Worm (Caenorhabditis elegans) whole organism, young adult: ENCODE data around the gene sel-10.
A peak's percentile ranks its signal among the peaks of the same experiment; 100 is the strongest.

Experiments used
- B0019.2 ChIP-seq: fragments of 200-800 bp; sonication (Bioruptor generic); conservative IDR thresholded peaks from 2 replicates; pipeline ENCODE4 v1.3.6; 2022; ENCODE audit warnings: missing genetic modification reagents, missing genetic modification characterization, missing compliant biosample characterization
- C17E4.6 ChIP-seq: fragments of 200-800 bp; sonication (Bioruptor generic); IDR thresholded peaks from 2 replicates; pipeline ENCODE4 v1.3.6; 2022; ENCODE audit warnings: missing genetic modification reagents, missing genetic modification characterization, missing compliant biosample characterization
- F10E7.11 ChIP-seq: sonication (generic microtip); optimal IDR thresholded peaks from 2 replicates; lab custom pipeline; 2017; ENCODE audit warnings: mild to moderate bottlenecking, missing genetic modification characterization, moderate library complexity, missing compliant biosample characterization
- F57C9.4 ChIP-seq: sonication (generic microtip); optimal IDR thresholded peaks from 2 replicates; lab custom pipeline; 2017; ENCODE audit warnings: mild to moderate bottlenecking, missing genetic modification characterization, missing compliant biosample characterization
- Y95B8A.8 ChIP-seq: fragments of 200-800 bp; sonication (Bioruptor generic); IDR thresholded peaks from 2 replicates; pipeline ENCODE4 v1.3.6; 2022; ENCODE audit warnings: missing genetic modification reagents, missing genetic modification characterization, missing compliant biosample characterization
- ZK185.1 ChIP-seq: sonication (generic microtip); optimal IDR thresholded peaks from 2 replicates; lab custom pipeline; 2016; ENCODE audit warnings: mild to moderate bottlenecking, missing genetic modification characterization, missing compliant biosample characterization; ENCODE audit not compliant: poor library complexity, severe bottlenecking
- ama-1 ChIP-seq, 3 experiments: fragments of 150-350 bp in 1 of 3; sonication (generic microtip) in 2 of 3; optimal IDR thresholded peaks; 2 replicates each; lab custom pipeline; 2014 to 2018; ENCODE audit warnings: missing biosample characterization in 2 of 3, missing genetic modification characterization in 2 of 3, missing genetic modification reagents in 2 of 3
- cebp-1 ChIP-seq, 2 experiments: fragments of 200-800 bp in 1 of 2; sonication (Bioruptor generic) in 1 of 2; sonication (generic microtip) in 1 of 2; IDR thresholded peaks in 1 of 2; optimal IDR thresholded peaks in 1 of 2; 2 replicates each; pipeline versions ENCODE4 v1.3.6 to Lab custom; 2017 to 2022; ENCODE audit warnings: missing compliant biosample characterization in 2 of 2, missing genetic modification characterization in 2 of 2, mild to moderate bottlenecking in 1 of 2, missing genetic modification reagents in 1 of 2, moderate library complexity in 1 of 2
- cebp-2 ChIP-seq: fragments of 200-800 bp; sonication (Bioruptor generic); IDR thresholded peaks from 2 replicates; pipeline ENCODE4 v1.3.6; 2022; ENCODE audit warnings: missing genetic modification characterization, missing compliant biosample characterization
- ceh-91 ChIP-seq: fragments of 200-800 bp; sonication (Bioruptor generic); IDR thresholded peaks from 2 replicates; pipeline ENCODE4 v1.3.6; 2022; ENCODE audit warnings: missing genetic modification reagents, missing genetic modification characterization, missing compliant biosample characterization
- die-1 ChIP-seq: sonication (generic microtip); optimal IDR thresholded peaks from 2 replicates; lab custom pipeline; 2016; ENCODE audit warnings: missing genotype, mild to moderate bottlenecking, missing genetic modification characterization, missing compliant biosample characterization
- dox-1 ChIP-seq: fragments of 200-800 bp; sonication (Bioruptor generic); IDR thresholded peaks from 2 replicates; pipeline ENCODE4 v1.3.6; 2022; ENCODE audit warnings: missing genetic modification reagents, missing genetic modification characterization, missing compliant biosample characterization
- ekl-4 ChIP-seq: fragments of 200-800 bp; sonication (Bioruptor generic); IDR thresholded peaks from 2 replicates; pipeline ENCODE4 v1.3.6; 2022; ENCODE audit warnings: missing genetic modification reagents, missing genetic modification characterization, missing compliant biosample characterization
- ets-4 ChIP-seq: fragments of 200-800 bp; sonication (Bioruptor generic); optimal IDR thresholded peaks from 2 replicates; lab custom pipeline; 2018; ENCODE audit warnings: mild to moderate bottlenecking, missing genetic modification characterization, missing compliant biosample characterization
- hrde-1 ChIP-seq: sonication (generic microtip); optimal IDR thresholded peaks from 2 replicates; lab custom pipeline; 2016; ENCODE audit warnings: missing genetic modification characterization, mild to moderate bottlenecking, missing compliant biosample characterization, moderate library complexity, missing genotype, missing genetic modification reagents, borderline replicate concordance
- let-607 ChIP-seq, 2 experiments: fragments of 200-800 bp in 1 of 2; sonication (Bioruptor generic) in 1 of 2; sonication (generic microtip) in 1 of 2; optimal IDR thresholded peaks; 2 replicates each; lab custom pipeline; 2016 to 2018; ENCODE audit warnings: mild to moderate bottlenecking in 2 of 2, missing compliant biosample characterization in 2 of 2, missing genetic modification characterization in 2 of 2, moderate library complexity in 2 of 2, missing genotype in 1 of 2
- lir-1 ChIP-seq: fragments of 200-800 bp; sonication (Bioruptor generic); conservative IDR thresholded peaks from 2 replicates; pipeline ENCODE4 v1.3.6; 2022; ENCODE audit warnings: missing genetic modification reagents, missing genetic modification characterization, missing compliant biosample characterization
- lsl-1 ChIP-seq: fragments of 200-800 bp; sonication (Bioruptor generic); optimal IDR thresholded peaks from 2 replicates; lab custom pipeline; 2018; ENCODE audit warnings: mild to moderate bottlenecking, missing genetic modification characterization, moderate library complexity, missing compliant biosample characterization
- lsy-27 ChIP-seq: sonication (generic microtip); optimal IDR thresholded peaks from 2 replicates; lab custom pipeline; 2017; ENCODE audit warnings: missing genetic modification characterization, mild to moderate bottlenecking, missing compliant biosample characterization, antibody characterized with exemption, missing genotype, borderline replicate concordance; ENCODE audit not compliant: insufficient read depth
- madf-10 ChIP-seq: sonication (generic microtip); optimal IDR thresholded peaks from 2 replicates; lab custom pipeline; 2016; ENCODE audit warnings: mild to moderate bottlenecking, missing genetic modification characterization, missing compliant biosample characterization
- madf-3 ChIP-seq: fragments of 200-800 bp; sonication (Bioruptor generic); IDR thresholded peaks from 2 replicates; pipeline ENCODE4 v1.3.6; 2022; ENCODE audit warnings: missing genetic modification reagents, missing genetic modification characterization, missing compliant biosample characterization
- madf-6 ChIP-seq: fragments of 200-800 bp; sonication (Bioruptor generic); IDR thresholded peaks from 2 replicates; pipeline ENCODE4 v1.3.6; 2022; ENCODE audit warnings: missing genetic modification reagents, missing genetic modification characterization, missing compliant biosample characterization
- madf-8 ChIP-seq: fragments of 200-800 bp; sonication (Bioruptor generic); conservative IDR thresholded peaks from 2 replicates; pipeline ENCODE4 v1.3.6; 2022; ENCODE audit warnings: missing genetic modification reagents, missing genetic modification characterization, missing compliant biosample characterization
- mes-4 ChIP-seq: sonication (generic microtip); optimal IDR thresholded peaks from 2 replicates; lab custom pipeline; 2016; ENCODE audit warnings: missing genotype, missing genetic modification characterization, missing compliant biosample characterization
- nhr-80 ChIP-seq: sonication (generic microtip); optimal IDR thresholded peaks from 2 replicates; lab custom pipeline; 2016; ENCODE audit warnings: missing genetic modification characterization, missing compliant biosample characterization
- nhr-90 ChIP-seq: sonication (generic microtip); optimal IDR thresholded peaks from 2 replicates; lab custom pipeline; 2016; ENCODE audit warnings: missing genotype, mild to moderate bottlenecking, missing genetic modification characterization, missing compliant biosample characterization
- pbrm-1 ChIP-seq: fragments of 200-800 bp; sonication (Bioruptor generic); IDR thresholded peaks from 2 replicates; pipeline ENCODE4 v1.3.6; 2022; ENCODE audit warnings: missing genetic modification reagents, missing genetic modification characterization, missing compliant biosample characterization
- pha-4 ChIP-seq: fragments of 150-350 bp; sonication (generic microtip); optimal IDR thresholded peaks from 2 replicates; lab custom pipeline; 2014; ENCODE audit warnings: missing biosample characterization, missing genetic modification reagents, missing genetic modification characterization
- rcor-1 ChIP-seq: fragments of 200-800 bp; sonication (Bioruptor generic); IDR thresholded peaks from 2 replicates; pipeline ENCODE4 v1.3.6; 2022; ENCODE audit warnings: missing genetic modification reagents, missing genetic modification characterization, missing compliant biosample characterization
- rec-8 ChIP-seq, 2 experiments: sonication (generic microtip); optimal IDR thresholded peaks; 2 replicates each; lab custom pipeline; 2016; ENCODE audit warnings: mild to moderate bottlenecking in 2 of 2, missing genetic modification characterization in 2 of 2, missing genetic modification reagents in 2 of 2, missing genotype in 2 of 2, missing biosample characterization in 1 of 2, missing compliant biosample characterization in 1 of 2, moderate library complexity in 1 of 2
- tlf-1 ChIP-seq: fragments of 200-800 bp; sonication (Bioruptor generic); optimal IDR thresholded peaks from 2 replicates; lab custom pipeline; 2018; ENCODE audit warnings: mild to moderate bottlenecking, missing genetic modification characterization, missing compliant biosample characterization
- unc-130 ChIP-seq: sonication (generic microtip); optimal IDR thresholded peaks from 2 replicates; lab custom pipeline; 2016; ENCODE audit warnings: missing genetic modification reagents, missing genetic modification characterization, missing compliant biosample characterization
- unc-62 ChIP-seq: fragments of 150-350 bp; optimal IDR thresholded peaks from 2 replicates; lab custom pipeline; 2014; ENCODE audit warnings: missing biosample characterization, missing genetic modification reagents, missing genetic modification characterization
- zfh-2 ChIP-seq: fragments of 200-800 bp; sonication (Bioruptor generic); conservative IDR thresholded peaks from 2 replicates; pipeline ENCODE4 v1.3.6; 2022; ENCODE audit warnings: missing genetic modification reagents, missing genetic modification characterization, missing compliant biosample characterization
- zim-3 ChIP-seq: sonication (generic microtip); optimal IDR thresholded peaks from 2 replicates; lab custom pipeline; 2017; ENCODE audit warnings: mild to moderate bottlenecking, missing genetic modification characterization, moderate library complexity, missing compliant biosample characterization
- ztf-18 ChIP-seq: sonication (generic microtip); optimal IDR thresholded peaks from 2 replicates; lab custom pipeline; 2016; ENCODE audit warnings: missing genotype, mild to moderate bottlenecking, missing genetic modification characterization, missing compliant biosample characterization
- ztf-25 ChIP-seq: fragments of 200-800 bp; sonication (Bioruptor generic); IDR thresholded peaks from 2 replicates; pipeline ENCODE4 v1.3.6; 2022; ENCODE audit warnings: missing genetic modification reagents, missing genetic modification characterization, missing compliant biosample characterization
- ztf-26 ChIP-seq: sonication (generic microtip); optimal IDR thresholded peaks from 2 replicates; lab custom pipeline; 2017; ENCODE audit warnings: missing genetic modification characterization, missing compliant biosample characterization
- ztf-6 ChIP-seq: fragments of 200-800 bp; sonication (Bioruptor generic); IDR thresholded peaks from 2 replicates; pipeline ENCODE4 v1.3.6; 2022; ENCODE audit warnings: missing genetic modification reagents, missing genetic modification characterization, missing compliant biosample characterization

Gene sel-10

ce11 chrV:13789362-13789761 lies 29.8 kb upstream of the sel-10 start (continued):
- TF ChIP-seq F57C9.4 (tag; lab: Kevin White, UChicago), result no peak
- no peak for TF ChIP-seq lsl-1 (GFP tag; lab: Kevin White, UChicago)
- no peak for TF ChIP-seq C17E4.6 (GFP tag; lab: Robert Waterston, UW)
- TF ChIP-seq cebp-2 (GFP tag; lab: Robert Waterston, UW), result no peak
- no peak for TF ChIP-seq madf-6 (GFP tag; lab: Robert Waterston, UW)
- TF ChIP-seq madf-10 (tag; lab: Kevin White, UChicago), result peak; percentile 61
- TF ChIP-seq madf-3 (GFP tag; lab: Robert Waterston, UW), result no peak
- TF ChIP-seq pbrm-1 (GFP tag; lab: Robert Waterston, UW), result 0 out of 2 replicates have a peak, but pooled peaks have one; percentile 24
- no peak for TF ChIP-seq F10E7.11 (tag; lab: Kevin White, UChicago)
- TF ChIP-seq ets-4 (GFP tag; lab: Kevin White, UChicago), result no peak
- peak; percentile 93 for TF ChIP-seq nhr-80 (tag; lab: Kevin White, UChicago)
- no peak for TF ChIP-seq B0019.2 (GFP tag; lab: Robert Waterston, UW)
- peak; percentile 73; the same call in 1 of the 2 replicates for TF ChIP-seq Y95B8A.8 (GFP tag; lab: Robert Waterston, UW)
- TF ChIP-seq unc-62 (GFP tag; lab: Kevin White, UChicago), result peak; percentile 44
- TF ChIP-seq zfh-2 (GFP tag; lab: Robert Waterston, UW), result peak; percentile 85
- no peak for TF ChIP-seq ztf-26 (tag; lab: Kevin White, UChicago)

- no peak for TF ChIP-seq lir-1
- no peak for TF ChIP-seq unc-130 (GFP tag; lab: Kevin White, UChicago)
- no peak for TF ChIP-seq tlf-1 (GFP tag; lab: Kevin White, UChicago)
- TF ChIP-seq die-1 (tag; lab: Kevin White, UChicago), result no peak
- TF ChIP-seq hrde-1 (tag; lab: Kevin White, UChicago), result no peak
- TF ChIP-seq cebp-1 (GFP tag; IDR thresholded peaks at IDR 0.05; lab: Robert Waterston, UW), result no peak
- peak; percentile 57 for TF ChIP-seq cebp-1 (tag; optimal IDR thresholded peaks at IDR 0.05; lab: Kevin White, UChicago)
- no peak for TF ChIP-seq ztf-18 (tag; lab: Kevin White, UChicago)
- TF ChIP-seq, all 124 proteins: peak for 1
These were observed 29.0 kb upstream of the sel-10 start for ce11 chrV:13790117-13790516.

- no peak for TF ChIP-seq die-1 (tag; lab: Kevin White, UChicago)
These were observed 28.6 kb upstream of the sel-10 start for ce11 chrV:13790557-13790956.

ce11 chrV:13794046-13794445 lies 25.1 kb upstream of the sel-10 start:
- no peak for TF ChIP-seq let-607 (tag; optimal IDR thresholded peaks at IDR 0.05; lab: Kevin White, UChicago)
- peak; percentile 72 for TF ChIP-seq zfh-2 (GFP tag; lab: Robert Waterston, UW)
- TF ChIP-seq dox-1 (GFP tag; lab: Robert Waterston, UW), result 0 out of 2 replicates have a peak, but pooled peaks have one; percentile 38
- TF ChIP-seq pha-4 (tag; lab: Kevin White, UChicago), result no peak
- TF ChIP-seq mes-4 (tag; lab: Kevin White, UChicago), result no peak

- TF ChIP-seq ceh-91 (GFP tag; lab: Robert Waterston, UW) (no peak), zim-3 (tag; lab: Kevin White, UChicago) (no peak), C17E4.6 (GFP tag; lab: Robert Waterston, UW) (no peak), ZK185.1 (tag; lab: Kevin White, UChicago) (no peak), ekl-4 (GFP tag; lab: Robert Waterston, UW) (0 out of 2 replicates have a peak, but pooled peaks have one; percentile 29), ztf-25 (GFP tag; lab: Robert Waterston, UW) (no peak), ama-1 (optimal IDR thresholded peaks at IDR 0.05; lab: Kevin White, UChicago) (no peak), ama-1 (GFP tag; optimal IDR thresholded peaks at IDR 0.05; lab: Kevin White, UChicago) (no peak), lsy-27 (tag; lab: Kevin White, UChicago) (no peak), pha-4 (tag; lab: Kevin White, UChicago) (no peak), madf-8 (GFP tag; lab: Robert Waterston, UW) (no peak), nhr-80 (tag; lab: Kevin White, UChicago) (no peak), rcor-1 (GFP tag; lab: Robert Waterston, UW) (no peak), rec-8 (tag; optimal IDR thresholded peaks at IDR 0.05; lab: Kevin White, UChicago) (no peak), nhr-90 (tag; lab: Kevin White, UChicago) (no peak), F57C9.4 (tag; lab: Kevin White, UChicago) (no peak), ztf-6 (GFP tag; lab: Robert Waterston, UW) (no peak)
These were observed 22.9 kb upstream of the sel-10 start, which contains the start of gene twk-32 for ce11 chrV:13796246-13796776. TSS of gene twk-32 (plus strand) at chrV:13796641.
